Fruit fly (Drosophila melanogaster) whole organism, embryonic: Measurements from ENCODE around the gene Mpcp2.

Experiments used
- Antp ChIP-seq: fragments of 200-800 bp; sonication (Bioruptor generic); optimal IDR thresholded peaks from 3 replicates; lab custom pipeline; 2016; ENCODE audit warnings: missing biosample characterization, missing genetic modification characterization
- C15 ChIP-seq: fragments of 200-800 bp; sonication (Bioruptor generic); IDR thresholded peaks from 3 replicates; pipeline ENCODE4 v1.3.6; 2022; ENCODE audit warnings: missing biosample characterization, missing genetic modification characterization
- CG10366 ChIP-seq: fragments of 200-800 bp; sonication (Bioruptor generic); IDR thresholded peaks from 2 replicates; pipeline ENCODE4 v1.3.6; 2022; ENCODE audit warnings: missing biosample characterization, missing genetic modification characterization
- CG10543 ChIP-seq: fragments of 200-800 bp; sonication (Bioruptor generic); optimal IDR thresholded peaks from 3 replicates; lab custom pipeline; 2017; ENCODE audit warnings: missing biosample characterization, mild to moderate bottlenecking, missing genetic modification characterization, moderate library complexity
- CG11695 ChIP-seq: fragments of 200-800 bp; sonication (Bioruptor generic); IDR thresholded peaks from 3 replicates; pipeline ENCODE4 v1.3.6; 2022; ENCODE audit warnings: missing biosample characterization, missing genetic modification characterization
- CG14014 ChIP-seq: fragments of 200-800 bp; sonication (Bioruptor generic); IDR thresholded peaks from 2 replicates; pipeline ENCODE4 v1.3.6; 2022; ENCODE audit warnings: missing biosample characterization, missing genetic modification characterization
- CG14441 ChIP-seq: fragments of 200-800 bp; sonication (Bioruptor generic); IDR thresholded peaks from 2 replicates; pipeline ENCODE4 v1.3.6; 2022; ENCODE audit warnings: missing biosample characterization, missing genetic modification characterization
- CG1529 ChIP-seq: fragments of 200-800 bp; sonication (Bioruptor generic); optimal IDR thresholded peaks from 3 replicates; lab custom pipeline; 2018; ENCODE audit warnings: missing biosample characterization, missing genetic modification characterization
- CG17912 ChIP-seq: fragments of 200-800 bp; sonication (Bioruptor generic); optimal IDR thresholded peaks from 2 replicates; lab custom pipeline; 2018; ENCODE audit warnings: missing biosample characterization, mild to moderate bottlenecking, missing genetic modification characterization
- CG18262 ChIP-seq: fragments of 200-800 bp; optimal IDR thresholded peaks from 3 replicates; lab custom pipeline; 2019; ENCODE audit warnings: missing biosample characterization, mild to moderate bottlenecking, missing genetic modification characterization, moderate library complexity
- CG18599 ChIP-seq: fragments of 200-800 bp; sonication (Bioruptor generic); optimal IDR thresholded peaks from 3 replicates; lab custom pipeline; 2017; ENCODE audit warnings: missing biosample characterization, missing genetic modification characterization, mild to moderate bottlenecking, moderate library complexity, missing genetic modification reagents
- CG2129 ChIP-seq: fragments of 200-800 bp; sonication (Bioruptor generic); IDR thresholded peaks from 2 replicates; pipeline ENCODE4 v1.3.6; 2022; ENCODE audit warnings: missing biosample characterization, missing genetic modification characterization; ENCODE audit not compliant: partially characterized antibody
- CG32532 ChIP-seq: fragments of 200-800 bp; sonication (Bioruptor generic); IDR thresholded peaks from 2 replicates; pipeline ENCODE4 v1.3.6; 2022; ENCODE audit warnings: missing biosample characterization, missing genetic modification characterization
- CG34376 ChIP-seq: fragments of 200-800 bp; sonication (Bioruptor generic); optimal IDR thresholded peaks from 2 replicates; lab custom pipeline; 2018; ENCODE audit warnings: missing biosample characterization, mild to moderate bottlenecking, missing genetic modification characterization
- CG3726 ChIP-seq: fragments of 200-800 bp; sonication (Bioruptor generic); IDR thresholded peaks from 3 replicates; pipeline ENCODE4, ENCODE4 v1.3.6; 2022; ENCODE audit warnings: missing biosample characterization, missing genetic modification characterization
- CG4360 ChIP-seq: fragments of 200-800 bp; sonication (Bioruptor generic); IDR thresholded peaks from 2 replicates; pipeline ENCODE4 v1.3.6; 2022; ENCODE audit warnings: missing biosample characterization, missing genetic modification characterization
- CG6175 ChIP-seq: fragments of 200-800 bp; sonication (Bioruptor generic); IDR thresholded peaks from 3 replicates; pipeline ENCODE4 v1.3.6; 2022; ENCODE audit warnings: missing biosample characterization, missing genetic modification characterization
- CG6765 ChIP-seq: fragments of 200-800 bp; sonication (Bioruptor generic); optimal IDR thresholded peaks from 3 replicates; lab custom pipeline; 2017; ENCODE audit warnings: missing biosample characterization, mild to moderate bottlenecking, missing genetic modification characterization
- CG7987 ChIP-seq: fragments of 200-800 bp; sonication (Bioruptor generic); optimal IDR thresholded peaks from 2 replicates; lab custom pipeline; 2018; ENCODE audit warnings: missing biosample characterization, mild to moderate bottlenecking, missing genetic modification characterization, moderate library complexity
- CG9876 ChIP-seq: fragments of 200-800 bp; sonication (Bioruptor generic); optimal IDR thresholded peaks from 2 replicates; lab custom pipeline; 2016; ENCODE audit warnings: missing biosample characterization, missing genetic modification characterization
- CHES-1-like ChIP-seq: fragments of 200-800 bp; sonication (Bioruptor generic); optimal IDR thresholded peaks from 2 replicates; lab custom pipeline; 2016; ENCODE audit warnings: missing biosample characterization, missing genetic modification characterization
- Dbx ChIP-seq: fragments of 200-800 bp; sonication (Bioruptor generic); IDR thresholded peaks from 3 replicates; pipeline ENCODE4 v1.3.6; 2022; ENCODE audit warnings: missing biosample characterization, missing genetic modification characterization
- Doc2 ChIP-seq: fragments of 200-800 bp; sonication (Bioruptor generic); IDR thresholded peaks from 2 replicates; pipeline ENCODE4 v1.3.6; 2022; ENCODE audit warnings: missing biosample characterization, missing genetic modification characterization
- HLH54F ChIP-seq: fragments of 200-800 bp; sonication (Bioruptor generic); optimal IDR thresholded peaks from 3 replicates; lab custom pipeline; 2016; ENCODE audit warnings: missing biosample characterization, missing genetic modification characterization
- HmgZ ChIP-seq: fragments of 200-800 bp; sonication (Bioruptor generic); optimal IDR thresholded peaks from 2 replicates; lab custom pipeline; 2018; ENCODE audit warnings: missing biosample characterization, mild to moderate bottlenecking, missing genetic modification characterization
- Hr78 ChIP-seq, 2 experiments: fragments of 200-800 bp in 1 of 2; fragments of >200 bp in 1 of 2; sonication (Bioruptor generic) in 1 of 2; optimal IDR thresholded peaks; 2 replicates each; lab custom pipeline; 2017 to 2019; ENCODE audit warnings: missing biosample characterization in 2 of 2, missing genetic modification characterization in 2 of 2, mild to moderate bottlenecking in 1 of 2, moderate library complexity in 1 of 2
- Med ChIP-seq: fragments of 200-800 bp; sonication (Bioruptor generic); peaks from one replicate; lab custom pipeline; 2016; ENCODE audit warnings: missing biosample characterization, missing genetic modification characterization, mild to moderate bottlenecking, inconsistent platforms, moderate library complexity
- Oli ChIP-seq: fragments of 200-800 bp; sonication (Bioruptor generic); optimal IDR thresholded peaks from 2 replicates; lab custom pipeline; 2018; ENCODE audit warnings: missing biosample characterization, mild to moderate bottlenecking, missing genetic modification characterization, moderate library complexity
- Pdp1 ChIP-seq, 2 experiments: fragments of 200-800 bp; sonication (Bioruptor generic); optimal IDR thresholded peaks; 3 replicates each; lab custom pipeline; 2016; ENCODE audit warnings: missing biosample characterization in 2 of 2, missing genetic modification characterization in 2 of 2, mild to moderate bottlenecking in 1 of 2, moderate library complexity in 1 of 2
- Xrp1 ChIP-seq: fragments of 200-800 bp; sonication (Bioruptor generic); IDR thresholded peaks from 2 replicates; pipeline ENCODE4 v1.3.6; 2022; ENCODE audit warnings: missing biosample characterization, missing genetic modification characterization
- YL-1 ChIP-seq: fragments of 200-800 bp; sonication (Bioruptor generic); optimal IDR thresholded peaks from 3 replicates; lab custom pipeline; 2017; ENCODE audit warnings: missing biosample characterization, mild to moderate bottlenecking, missing genetic modification characterization
- abd-A ChIP-seq: fragments of 200-800 bp; sonication (Bioruptor generic); optimal IDR thresholded peaks from 3 replicates; lab custom pipeline; 2019; ENCODE audit warnings: missing biosample characterization, mild to moderate bottlenecking, missing genetic modification characterization, moderate library complexity
- amos ChIP-seq: fragments of 200-800 bp; sonication (Bioruptor generic); IDR thresholded peaks from 2 replicates; pipeline ENCODE4 v1.3.6; 2022; ENCODE audit warnings: missing biosample characterization, missing genetic modification characterization; ENCODE audit not compliant: partially characterized antibody
- cwo ChIP-seq: fragments of 200-800 bp; sonication (Bioruptor generic); optimal IDR thresholded peaks from 3 replicates; lab custom pipeline; 2017; ENCODE audit warnings: missing biosample characterization, missing genetic modification characterization, mild to moderate bottlenecking, moderate library complexity, missing genetic modification reagents
- dimm ChIP-seq: fragments of 200-800 bp; sonication (Bioruptor generic); IDR thresholded peaks from 2 replicates; pipeline ENCODE4 v1.3.6; 2022; ENCODE audit warnings: missing biosample characterization, missing genetic modification characterization
- eve ChIP-seq, 2 experiments: fragments of >200 bp; optimal IDR thresholded peaks; 2 replicates each; lab custom pipeline; 2017; ENCODE audit warnings: missing biosample characterization in 2 of 2, missing genetic modification characterization in 2 of 2
- exex ChIP-seq: fragments of 200-800 bp; sonication (Bioruptor generic); optimal IDR thresholded peaks from 4 replicates; lab custom pipeline; 2018; ENCODE audit warnings: missing biosample characterization, mild to moderate bottlenecking, missing genetic modification characterization, moderate library complexity
- eyg ChIP-seq: fragments of 200-800 bp; sonication (Bioruptor generic); optimal IDR thresholded peaks from 3 replicates; lab custom pipeline; 2016; ENCODE audit warnings: missing biosample characterization, missing genetic modification characterization
- grn ChIP-seq: fragments of 200-800 bp; sonication (Bioruptor generic); optimal IDR thresholded peaks from 3 replicates; lab custom pipeline; 2017; ENCODE audit warnings: missing biosample characterization, missing genetic modification characterization
- hb ChIP-seq: fragments of 200-800 bp; sonication (Bioruptor generic); IDR thresholded peaks from 3 replicates; pipeline ENCODE4 v1.3.6; 2022; ENCODE audit warnings: missing biosample characterization, missing genetic modification characterization; ENCODE audit not compliant: partially characterized antibody
- luna ChIP-seq: fragments of 200-800 bp; sonication (Bioruptor generic); optimal IDR thresholded peaks from 2 replicates; lab custom pipeline; 2016; ENCODE audit warnings: missing biosample characterization, missing genetic modification characterization
- ranshi ChIP-seq: fragments of 200-800 bp; sonication (Bioruptor generic); IDR thresholded peaks from 2 replicates; pipeline ENCODE4 v1.3.6; 2022; ENCODE audit warnings: missing biosample characterization, missing genetic modification characterization
- rib ChIP-seq: fragments of 200-800 bp; sonication (Bioruptor generic); IDR thresholded peaks from 2 replicates; pipeline ENCODE4 v1.3.6; 2022; ENCODE audit warnings: missing biosample characterization, missing genetic modification characterization
- salm ChIP-seq: fragments of 200-800 bp; sonication (Bioruptor generic); optimal IDR thresholded peaks from 2 replicates; lab custom pipeline; 2018; ENCODE audit warnings: missing biosample characterization, mild to moderate bottlenecking, missing genetic modification characterization
- sens ChIP-seq: fragments of 200-800 bp; sonication (Bioruptor generic); peaks from one replicate; lab custom pipeline; 2016; ENCODE audit warnings: missing biosample characterization, missing genetic modification characterization
- shn ChIP-seq: fragments of 200-800 bp; sonication (Bioruptor generic); optimal IDR thresholded peaks from 3 replicates; lab custom pipeline; 2016; ENCODE audit warnings: missing biosample characterization, missing genetic modification characterization
- sna ChIP-seq: fragments of 200-800 bp; sonication (Bioruptor generic); IDR thresholded peaks from 2 replicates; pipeline ENCODE4 v1.3.6; 2022; ENCODE audit warnings: missing biosample characterization, missing genetic modification characterization; ENCODE audit not compliant: partially characterized antibody
- sob ChIP-seq: fragments of 200-800 bp; sonication (Bioruptor generic); IDR thresholded peaks from 2 replicates; pipeline ENCODE4 v1.3.6; 2022; ENCODE audit warnings: missing biosample characterization, missing genetic modification characterization
- sug ChIP-seq: fragments of 200-800 bp; optimal IDR thresholded peaks from 2 replicates; lab custom pipeline; 2019; ENCODE audit warnings: missing biosample characterization, mild to moderate bottlenecking, missing genetic modification characterization, moderate library complexity
- wdn ChIP-seq: fragments of 200-800 bp; sonication (Bioruptor generic); IDR thresholded peaks from 2 replicates; pipeline ENCODE4 v1.3.6; 2022; ENCODE audit warnings: missing biosample characterization, missing genetic modification characterization
- z ChIP-seq: fragments of 200-800 bp; sonication (Bioruptor generic); IDR thresholded peaks from 3 replicates; pipeline ENCODE4 v1.3.6; 2022; ENCODE audit warnings: missing biosample characterization, missing genetic modification characterization
- zf30C ChIP-seq: fragments of 200-800 bp; sonication (Bioruptor generic); optimal IDR thresholded peaks from 3 replicates; lab custom pipeline; 2018; ENCODE audit warnings: missing biosample characterization, mild to moderate bottlenecking, missing genetic modification characterization

Mpcp2 gene

DNA sequence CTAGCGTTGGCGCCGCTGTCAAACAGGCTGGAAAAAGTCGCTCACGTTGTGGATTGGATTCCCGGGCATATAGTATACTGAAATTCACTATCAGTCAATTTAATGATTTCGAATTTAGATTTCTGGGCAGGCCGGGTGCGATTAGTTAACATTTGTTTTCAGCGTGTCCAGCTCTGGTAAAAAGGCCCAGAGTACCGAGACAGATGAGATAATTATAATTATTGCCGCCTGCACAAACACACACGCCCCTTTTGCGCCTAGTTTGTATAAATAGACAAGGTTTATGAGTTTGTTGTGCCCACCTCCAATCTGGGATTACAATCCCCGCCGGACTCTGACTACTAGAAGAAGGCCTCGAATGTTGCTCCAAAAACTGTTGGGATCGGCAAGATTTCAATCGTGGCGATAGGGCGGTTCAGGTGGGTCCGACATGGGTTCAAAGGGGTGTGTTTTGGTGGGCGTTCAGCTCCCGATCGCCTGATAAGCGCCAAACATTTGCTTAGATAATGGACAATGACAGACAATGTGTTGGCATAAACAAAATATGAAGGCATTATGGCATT, 21.6 kb downstream of the Mpcp2 start:
- no peak for TF ChIP-seq CHES-1-like (GFP tag; lab: Kevin White, UChicago)
- peak; percentile 72 for TF ChIP-seq CG7987 (GFP tag; lab: Kevin White, UChicago)
- TF ChIP-seq shn = no peak
- TF ChIP-seq sob (GFP tag; lab: Robert Waterston, UW) = no peak
- TF ChIP-seq Oli (tag; lab: Kevin White, UChicago) = no peak
- TF ChIP-seq CG1529 = no peak
- TF ChIP-seq Doc2 (GFP tag; lab: Robert Waterston, UW) = no peak
- TF ChIP-seq Pdp1 (GFP tag; optimal IDR thresholded peaks at IDR 0.05; lab: Kevin White, UChicago) = peak in 1 of 2 experiments; percentile 19
- 0 out of 3 replicates have a peak, but pooled peaks have one; percentile 49 for TF ChIP-seq z (GFP tag; lab: Robert Waterston, UW)
- peak; percentile 90 for TF ChIP-seq sug
- TF ChIP-seq Med = peak; percentile 66
- TF ChIP-seq CG34376 (GFP tag; lab: Kevin White, UChicago) = peak; percentile 83
- peak; percentile 1 for TF ChIP-seq CG10543 (GFP tag; lab: Kevin White, UChicago)
- no peak for TF ChIP-seq CG32532 (GFP tag; lab: Robert Waterston, UW)
- peak in 1 of 2 experiments; percentile 15 for TF ChIP-seq Hr78 (GFP tag; optimal IDR thresholded peaks at IDR 0.05; lab: Kevin White, UChicago)
- no peak for TF ChIP-seq dimm (GFP tag; lab: Robert Waterston, UW)
- TF ChIP-seq eve (GFP tag; optimal IDR thresholded peaks at IDR 0.05; lab: Kevin White, UChicago) = no peak
- peak; percentile 38 for TF ChIP-seq exex (tag; lab: Kevin White, UChicago)
- TF ChIP-seq sens (GFP tag; lab: Kevin White, UChicago) = peak; percentile 78
- no peak for TF ChIP-seq zf30C (GFP tag; lab: Kevin White, UChicago)
- TF ChIP-seq HLH54F (GFP tag; lab: Kevin White, UChicago) = no peak
- 0 out of 2 replicates have a peak, but pooled peaks have one; percentile 18 for TF ChIP-seq CG14014
- peak; percentile 45 for TF ChIP-seq grn (GFP tag; lab: Kevin White, UChicago)
- no peak for TF ChIP-seq CG17912
- no peak for TF ChIP-seq eyg (GFP tag; lab: Kevin White, UChicago)
- TF ChIP-seq abd-A (tag; lab: Kevin White, UChicago) = peak; percentile 29
- 0 out of 2 replicates have a peak, but pooled peaks have one; percentile 29 for TF ChIP-seq rib (GFP tag; lab: Robert Waterston, UW)
- no peak for TF ChIP-seq sna (GFP tag; lab: Robert Waterston, UW)
- 0 out of 2 replicates have a peak, but pooled peaks have one; percentile 23 for TF ChIP-seq CG4360
- TF ChIP-seq amos (GFP tag; lab: Robert Waterston, UW) = no peak
- TF ChIP-seq cwo (GFP tag; lab: Kevin White, UChicago) = peak; percentile 45
- TF ChIP-seq Antp (GFP tag; lab: Kevin White, UChicago) = no peak
- TF ChIP-seq CG6175 = no peak
- TF ChIP-seq CG2129 = no peak
- 0 out of 3 replicates have a peak, but pooled peaks have one; percentile 7 for TF ChIP-seq CG11695 (GFP tag; lab: Robert Waterston, UW)
- no peak for TF ChIP-seq wdn (GFP tag; lab: Robert Waterston, UW)

DNA sequence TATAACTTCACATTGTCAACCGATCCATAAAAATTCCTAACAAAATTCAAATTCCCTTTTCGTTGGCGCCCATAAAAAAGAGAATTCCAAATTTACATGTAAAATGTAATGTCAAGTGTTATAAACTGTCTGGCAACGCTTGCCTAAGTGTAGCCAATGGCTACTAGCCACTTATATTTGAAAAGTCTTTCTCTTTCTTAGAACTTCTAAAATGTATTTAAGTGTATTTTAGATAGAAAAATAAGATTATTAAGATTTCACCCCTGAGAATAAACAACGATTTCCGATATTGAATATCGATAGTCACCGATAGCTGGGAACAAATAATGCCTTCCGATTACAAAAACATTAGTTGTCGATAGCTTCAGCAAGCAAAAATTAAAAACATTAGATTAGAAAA, 22.2 kb downstream of the Mpcp2 start, which contains the start of gene CG34039:
CG34039 (plus strand) TSS at position 342 of the 400 bp plus-strand sequence.
- TF ChIP-seq Dbx (GFP tag; lab: Robert Waterston, UW) (no peak), CG18262 (tag; lab: Kevin White, UChicago) (peak; percentile 47), CG3726 (GFP tag; lab: Robert Waterston, UW) (no peak), ranshi (no peak), CG9876 (GFP tag; lab: Kevin White, UChicago) (no peak), HmgZ (peak; percentile 39), CG6765 (no peak), Xrp1 (GFP tag; lab: Robert Waterston, UW) (no peak), CG11695 (GFP tag; lab: Robert Waterston, UW) (no peak), luna (GFP tag; lab: Kevin White, UChicago) (no peak), salm (tag; lab: Kevin White, UChicago) (no peak), CG18599 (no peak), CG10366 (GFP tag; lab: Robert Waterston, UW) (no peak), C15 (GFP tag; lab: Robert Waterston, UW) (no peak), CG14441 (GFP tag; lab: Robert Waterston, UW) (no peak), hb (GFP tag; lab: Robert Waterston, UW) (peak; percentile 94), YL-1 (GFP tag; lab: Kevin White, UChicago) (peak; percentile 11)
